Worm (Caenorhabditis elegans) whole organism, L4 larva: Measurements from ENCODE around the gene str-172.

Experiments
- Y75B8A.6 ChIP-seq: fragments of 200-800 bp; sonication (Bioruptor generic); IDR thresholded peaks from 2 replicates; pipeline ENCODE4 v1.3.6; 2022; ENCODE audit warnings: missing genetic modification reagents, missing genetic modification characterization, missing compliant biosample characterization
- aly-2 ChIP-seq: sonication (generic microtip); optimal IDR thresholded peaks from 2 replicates; lab custom pipeline; 2018; ENCODE audit warnings: missing biosample characterization, missing genetic modification characterization
- lin-39 ChIP-seq: fragments of 150-350 bp; optimal IDR thresholded peaks from 2 replicates; lab custom pipeline; 2014; ENCODE audit warnings: missing biosample characterization, missing genetic modification reagents, missing genetic modification characterization
- mep-1 ChIP-seq: fragments of 150-350 bp; sonication (generic microtip); optimal IDR thresholded peaks from 3 replicates; lab custom pipeline; 2014; ENCODE audit warnings: missing biosample characterization, missing genetic modification characterization
- spr-1 ChIP-seq: sonication (generic microtip); optimal IDR thresholded peaks from 2 replicates; lab custom pipeline; 2016; ENCODE audit warnings: mild to moderate bottlenecking, missing genetic modification characterization, missing compliant biosample characterization
- spr-3 ChIP-seq: fragments of 200-800 bp; sonication (Bioruptor generic); optimal IDR thresholded peaks from 2 replicates; lab custom pipeline; 2018; ENCODE audit warnings: mild to moderate bottlenecking, missing genetic modification characterization, missing compliant biosample characterization

ce11 chrIV:4887258-4887657 lies 19.7 kb upstream of the str-172 start, which contains the start of gene T08B6.1:
- no peak for TF ChIP-seq mep-1 (tag; lab: Kevin White, UChicago)
- no peak for TF ChIP-seq lin-39 (tag; lab: Kevin White, UChicago)
- no peak for TF ChIP-seq spr-3 (GFP tag; lab: Kevin White, UChicago)
- TF ChIP-seq spr-1 (tag; lab: Kevin White, UChicago) = no peak
- no peak for TF ChIP-seq Y75B8A.6
- no peak for TF ChIP-seq aly-2 (tag; lab: Kevin White, UChicago)
